Worm (Caenorhabditis elegans) whole organism, L4 larva: ENCODE data around the gene ugt-60.

Experiments
- F26F4.8 ChIP-seq: fragments of 200-800 bp; sonication (Bioruptor generic); conservative IDR thresholded peaks from 2 replicates; pipeline ENCODE4 v1.3.6; 2022; ENCODE audit warnings: missing genetic modification characterization, missing compliant biosample characterization
- F37D6.2 ChIP-seq: sonication (generic microtip); optimal IDR thresholded peaks from 2 replicates; lab custom pipeline; 2016; ENCODE audit warnings: mild to moderate bottlenecking, missing genetic modification characterization, missing compliant biosample characterization
- F49E8.2 ChIP-seq: sonication (generic microtip); optimal IDR thresholded peaks from 2 replicates; lab custom pipeline; 2016; ENCODE audit warnings: missing compliant biosample characterization, mild to moderate bottlenecking, missing genetic modification characterization, borderline replicate concordance
- T26A8.4 ChIP-seq: fragments of 200-800 bp; sonication (Bioruptor generic); IDR thresholded peaks from 2 replicates; pipeline ENCODE4 v1.3.6; 2022; ENCODE audit warnings: missing genetic modification characterization, missing compliant biosample characterization
- Y105C5A.15 ChIP-seq: fragments of 200-800 bp; sonication (Bioruptor generic); IDR thresholded peaks from 2 replicates; pipeline ENCODE4 v1.3.6; 2022; ENCODE audit warnings: missing genetic modification characterization, missing compliant biosample characterization
- Y48G9A.11 ChIP-seq: fragments of 200-800 bp; sonication (Bioruptor generic); IDR thresholded peaks from 2 replicates; pipeline ENCODE4 v1.3.6; 2022; ENCODE audit warnings: missing genetic modification reagents, missing genetic modification characterization, missing compliant biosample characterization
- Y5F2A.4 ChIP-seq: fragments of 200-800 bp; sonication (Bioruptor generic); optimal IDR thresholded peaks from 2 replicates; lab custom pipeline; 2018; ENCODE audit warnings: mild to moderate bottlenecking, missing genetic modification characterization, missing compliant biosample characterization
- Y75B8A.6 ChIP-seq: fragments of 200-800 bp; sonication (Bioruptor generic); IDR thresholded peaks from 2 replicates; pipeline ENCODE4 v1.3.6; 2022; ENCODE audit warnings: missing genetic modification reagents, missing genetic modification characterization, missing compliant biosample characterization
- ama-1 ChIP-seq: fragments of 150-350 bp; optimal IDR thresholded peaks from 2 replicates; lab custom pipeline; 2014; ENCODE audit warnings: inconsistent platforms, mixed read lengths
- arid-1 ChIP-seq: fragments of 200-800 bp; sonication (Bioruptor generic); conservative IDR thresholded peaks from 2 replicates; pipeline ENCODE4 v1.3.6; 2022; ENCODE audit warnings: missing genetic modification reagents, missing genetic modification characterization, missing compliant biosample characterization
- attf-4 ChIP-seq: sonication (generic microtip); optimal IDR thresholded peaks from 3 replicates; lab custom pipeline; 2017; ENCODE audit warnings: missing biosample characterization, missing genetic modification characterization
- ceh-28 ChIP-seq: fragments of 150-350 bp; optimal IDR thresholded peaks from 2 replicates; lab custom pipeline; 2014; ENCODE audit warnings: missing biosample characterization, missing genetic modification reagents, missing genetic modification characterization
- ceh-82 ChIP-seq: sonication (generic microtip); optimal IDR thresholded peaks from 2 replicates; lab custom pipeline; 2017; ENCODE audit warnings: missing biosample characterization, missing genetic modification characterization
- ctbp-1 ChIP-seq: fragments of 200-800 bp; sonication (Bioruptor generic); IDR thresholded peaks from 2 replicates; pipeline ENCODE4 v1.3.6; 2022; ENCODE audit warnings: missing genetic modification reagents, missing genetic modification characterization, missing compliant biosample characterization
- daf-8 ChIP-seq: fragments of 200-800 bp; sonication (Bioruptor generic); IDR thresholded peaks from 2 replicates; pipeline ENCODE4 v1.3.6; 2022; ENCODE audit warnings: missing genetic modification characterization, missing compliant biosample characterization
- dmd-6 ChIP-seq: fragments of 200-800 bp; sonication (Bioruptor generic); IDR thresholded peaks from 2 replicates; pipeline ENCODE4 v1.3.6; 2022; ENCODE audit warnings: missing genetic modification reagents, missing genetic modification characterization, missing compliant biosample characterization
- dmd-9 ChIP-seq: fragments of 200-800 bp; sonication (Bioruptor generic); IDR thresholded peaks from 2 replicates; pipeline ENCODE4 v1.3.6; 2022; ENCODE audit warnings: missing genetic modification reagents, missing genetic modification characterization, missing compliant biosample characterization
- dpl-1 ChIP-seq: fragments of 150-350 bp; optimal IDR thresholded peaks from 2 replicates; lab custom pipeline; 2014; ENCODE audit warnings: missing biosample characterization, missing genetic modification reagents, missing genetic modification characterization
- egl-27 ChIP-seq: sonication (generic microtip); optimal IDR thresholded peaks from 3 replicates; lab custom pipeline; 2017; ENCODE audit warnings: missing biosample characterization, missing genetic modification reagents, missing genetic modification characterization
- gei-8 ChIP-seq: fragments of 200-800 bp; sonication (Bioruptor generic); optimal IDR thresholded peaks from 2 replicates; lab custom pipeline; 2018; ENCODE audit warnings: mild to moderate bottlenecking, missing genetic modification characterization, missing compliant biosample characterization
- hmg-1.1 ChIP-seq: fragments of 200-800 bp; sonication (Bioruptor generic); IDR thresholded peaks from 2 replicates; pipeline ENCODE4 v1.3.6; 2022; ENCODE audit warnings: missing genetic modification reagents, missing genetic modification characterization, missing compliant biosample characterization
- lin-1 ChIP-seq: fragments of 200-800 bp; sonication (Bioruptor generic); IDR thresholded peaks from 2 replicates; pipeline ENCODE4 v1.3.6; 2022; ENCODE audit warnings: missing genetic modification reagents, missing genetic modification characterization, missing compliant biosample characterization
- lin-15B ChIP-seq: fragments of 150-350 bp; sonication (generic microtip); optimal IDR thresholded peaks from 3 replicates; lab custom pipeline; 2014; ENCODE audit warnings: missing biosample characterization, missing genetic modification characterization
- lin-29 ChIP-seq: fragments of 200-800 bp; sonication (Bioruptor generic); IDR thresholded peaks from 2 replicates; pipeline ENCODE4 v1.3.6; 2022; ENCODE audit warnings: missing genetic modification reagents, missing genetic modification characterization, missing compliant biosample characterization
- lin-38 ChIP-seq: fragments of 200-800 bp; sonication (Bioruptor generic); IDR thresholded peaks from 2 replicates; pipeline ENCODE4 v1.3.6; 2022; ENCODE audit warnings: missing genetic modification reagents, missing genetic modification characterization, missing compliant biosample characterization
- lin-39 ChIP-seq: fragments of 150-350 bp; optimal IDR thresholded peaks from 2 replicates; lab custom pipeline; 2014; ENCODE audit warnings: missing biosample characterization, missing genetic modification reagents, missing genetic modification characterization
- lir-3 ChIP-seq: sonication (generic microtip); optimal IDR thresholded peaks from 2 replicates; lab custom pipeline; 2016; ENCODE audit warnings: mild to moderate bottlenecking, missing genetic modification characterization, missing compliant biosample characterization
- lsy-2 ChIP-seq, 2 experiments: fragments of 150-350 bp in 1 of 2; sonication (generic microtip) in 1 of 2; optimal IDR thresholded peaks; 2 replicates each; lab custom pipeline; 2014 to 2017; ENCODE audit warnings: missing biosample characterization in 2 of 2, missing genetic modification characterization in 2 of 2
- madf-9 ChIP-seq: fragments of 200-800 bp; sonication (Bioruptor generic); conservative IDR thresholded peaks from 2 replicates; pipeline ENCODE4 v1.3.6; 2022; ENCODE audit warnings: missing genetic modification reagents, missing genetic modification characterization, missing compliant biosample characterization
- mdl-1 ChIP-seq, 2 experiments: fragments of 150-350 bp in 1 of 2; sonication (generic microtip) in 1 of 2; optimal IDR thresholded peaks; 2 replicates each; lab custom pipeline; 2014 to 2017; ENCODE audit warnings: missing biosample characterization in 2 of 2, missing genetic modification characterization in 2 of 2
- mep-1 ChIP-seq: fragments of 150-350 bp; sonication (generic microtip); optimal IDR thresholded peaks from 3 replicates; lab custom pipeline; 2014; ENCODE audit warnings: missing biosample characterization, missing genetic modification characterization
- nhr-10 ChIP-seq: fragments of 150-350 bp; optimal IDR thresholded peaks from 2 replicates; lab custom pipeline; 2014; ENCODE audit warnings: missing biosample characterization, missing genetic modification characterization
- nhr-11 ChIP-seq: fragments of 150-350 bp; optimal IDR thresholded peaks from 2 replicates; lab custom pipeline; 2014; ENCODE audit warnings: missing biosample characterization, missing genetic modification characterization
- nhr-237 ChIP-seq: sonication (generic microtip); optimal IDR thresholded peaks from 2 replicates; lab custom pipeline; 2017; ENCODE audit warnings: missing biosample characterization, missing genetic modification characterization
- nhr-25 ChIP-seq: sonication (generic microtip); optimal IDR thresholded peaks from 2 replicates; lab custom pipeline; 2017; ENCODE audit warnings: missing genetic modification characterization, mild to moderate bottlenecking, missing compliant biosample characterization, antibody characterized with exemption, moderate library complexity, borderline replicate concordance; ENCODE audit not compliant: insufficient read depth
- nhr-28 ChIP-seq: fragments of 150-350 bp; optimal IDR thresholded peaks from 2 replicates; lab custom pipeline; 2014; ENCODE audit warnings: missing biosample characterization, missing genetic modification characterization
- nhr-41 ChIP-seq: fragments of 200-800 bp; sonication (Bioruptor generic); IDR thresholded peaks from 2 replicates; pipeline ENCODE4 v1.3.6; 2022; ENCODE audit warnings: missing genetic modification reagents, missing genetic modification characterization, missing compliant biosample characterization
- nhr-42 ChIP-seq: fragments of 200-800 bp; sonication (Bioruptor generic); IDR thresholded peaks from 2 replicates; pipeline ENCODE4 v1.3.6; 2022; ENCODE audit warnings: missing genetic modification characterization, missing compliant biosample characterization
- nhr-6 ChIP-seq: fragments of 150-350 bp; optimal IDR thresholded peaks from 2 replicates; lab custom pipeline; 2014; ENCODE audit warnings: missing biosample characterization, missing genetic modification characterization
- pha-4 ChIP-seq, 2 experiments: fragments of 150-350 bp in 1 of 2; fragments of 200-800 bp in 1 of 2; sonication (Bioruptor generic) in 1 of 2; IDR thresholded peaks in 1 of 2; optimal IDR thresholded peaks in 1 of 2; 2 replicates each; pipeline versions ENCODE4 v1.3.6 to Lab custom; 2014 to 2022; ENCODE audit warnings: missing genetic modification characterization in 2 of 2, missing genetic modification reagents in 2 of 2, missing biosample characterization in 1 of 2, missing compliant biosample characterization in 1 of 2
- php-3 ChIP-seq: fragments of 200-800 bp; sonication (Bioruptor generic); IDR thresholded peaks from 2 replicates; pipeline ENCODE4 v1.3.6; 2022; ENCODE audit warnings: missing genetic modification reagents, missing genetic modification characterization, missing compliant biosample characterization
- sdz-12 ChIP-seq: fragments of 200-800 bp; sonication (Bioruptor generic); optimal IDR thresholded peaks from 2 replicates; lab custom pipeline; 2018; ENCODE audit warnings: mild to moderate bottlenecking, missing genetic modification characterization, missing compliant biosample characterization
- set-16 ChIP-seq: fragments of 200-800 bp; sonication (Bioruptor generic); IDR thresholded peaks from 2 replicates; pipeline ENCODE4 v1.3.6; 2022; ENCODE audit warnings: missing genetic modification reagents, missing genetic modification characterization, missing compliant biosample characterization
- snpc-4 ChIP-seq: fragments of 150-350 bp; optimal IDR thresholded peaks from 2 replicates; lab custom pipeline; 2014; ENCODE audit warnings: missing biosample characterization, missing genetic modification characterization
- spr-1 ChIP-seq: sonication (generic microtip); optimal IDR thresholded peaks from 2 replicates; lab custom pipeline; 2016; ENCODE audit warnings: mild to moderate bottlenecking, missing genetic modification characterization, missing compliant biosample characterization
- spr-3 ChIP-seq: fragments of 200-800 bp; sonication (Bioruptor generic); optimal IDR thresholded peaks from 2 replicates; lab custom pipeline; 2018; ENCODE audit warnings: mild to moderate bottlenecking, missing genetic modification characterization, missing compliant biosample characterization
- tag-97 ChIP-seq: fragments of 200-800 bp; sonication (Bioruptor generic); IDR thresholded peaks from 2 replicates; pipeline ENCODE4 v1.3.6; 2022; ENCODE audit warnings: missing genetic modification characterization, missing compliant biosample characterization
- tra-1 ChIP-seq: fragments of 200-800 bp; sonication (Bioruptor generic); IDR thresholded peaks from 2 replicates; pipeline ENCODE4 v1.3.6; 2022; ENCODE audit warnings: missing genetic modification reagents, missing genetic modification characterization, missing compliant biosample characterization
- unc-39 ChIP-seq: sonication (generic microtip); optimal IDR thresholded peaks from 2 replicates; lab custom pipeline; 2017; ENCODE audit warnings: missing biosample characterization, missing genetic modification characterization
- zfp-2 ChIP-seq: sonication (generic microtip); optimal IDR thresholded peaks from 2 replicates; lab custom pipeline; 2016; ENCODE audit warnings: mild to moderate bottlenecking, missing genetic modification characterization, missing compliant biosample characterization
- zip-2 ChIP-seq: fragments of 150-350 bp; optimal IDR thresholded peaks from 2 replicates; lab custom pipeline; 2014; ENCODE audit warnings: missing biosample characterization, missing genetic modification characterization

Gene ugt-60

ce11 chrIII:9629855-9630254, 49.0 kb downstream of the ugt-60 start, which contains the start of gene rpac-19 (continued):
- TF ChIP-seq arid-1 (GFP tag; lab: Robert Waterston, UW) = peak; percentile 58; the same call in 1 of the 2 replicates
- no peak for TF ChIP-seq ceh-82 (tag; lab: Kevin White, UChicago)
- TF ChIP-seq sdz-12 (GFP tag; lab: Kevin White, UChicago) = peak; percentile 64
- peak; percentile 37 for TF ChIP-seq zfp-2 (tag; lab: Kevin White, UChicago)
- peak; percentile 71 for TF ChIP-seq dpl-1 (GFP tag; lab: Kevin White, UChicago)
- TF ChIP-seq ctbp-1 = peak; percentile 67
- TF ChIP-seq mep-1 = peak; percentile 75
- TF ChIP-seq tag-97 (GFP tag; lab: Robert Waterston, UW) = no peak
- no peak for TF ChIP-seq dmd-9
- peak; percentile 38; the same call in 1 of the 2 replicates for TF ChIP-seq nhr-42
- TF ChIP-seq nhr-10 = peak; percentile 13
- TF ChIP-seq Y5F2A.4 (GFP tag; lab: Kevin White, UChicago) = no peak
- peak; percentile 80 for TF ChIP-seq spr-1
- peak; percentile 56 for TF ChIP-seq hmg-1.1 (GFP tag; lab: Robert Waterston, UW)
- 0 out of 2 replicates have a peak, but pooled peaks have one; percentile 65 for TF ChIP-seq lin-29
- no peak for TF ChIP-seq lin-39 (tag; lab: Kevin White, UChicago)
- TF ChIP-seq dmd-6 (GFP tag; lab: Robert Waterston, UW) = peak; percentile 60
- TF ChIP-seq nhr-6 (tag; lab: Kevin White, UChicago) = peak; percentile 81
- no peak for TF ChIP-seq nhr-11 (tag; lab: Kevin White, UChicago)
- no peak for TF ChIP-seq attf-4 (tag; lab: Kevin White, UChicago)
- TF ChIP-seq egl-27 = no peak
- peak; percentile 83 for TF ChIP-seq ama-1 (lab: Kevin White, UChicago)
- no peak for TF ChIP-seq lin-15B (tag; lab: Kevin White, UChicago)
- TF ChIP-seq gei-8 = no peak
- TF ChIP-seq lsy-2 (tag; optimal IDR thresholded peaks at IDR 0.05; lab: Kevin White, UChicago) = peak in 1 of 2 experiments; percentile 84
- no peak for TF ChIP-seq F26F4.8 (GFP tag; lab: Robert Waterston, UW)
- TF ChIP-seq nhr-25 (tag; lab: Kevin White, UChicago) = no peak
- peak; percentile 67; the same call in 1 of the 2 replicates for TF ChIP-seq php-3 (GFP tag; lab: Robert Waterston, UW)
- peak in 1 of 2 experiments; percentile 33 for TF ChIP-seq mdl-1 (tag; optimal IDR thresholded peaks at IDR 0.05; lab: Kevin White, UChicago)
- TF ChIP-seq lin-1 (GFP tag; lab: Robert Waterston, UW) = peak; percentile 31; the same call in 1 of the 2 replicates
- TF ChIP-seq spr-3 (GFP tag; lab: Kevin White, UChicago) = no peak
- TF ChIP-seq F49E8.2 (tag; lab: Kevin White, UChicago) = peak; percentile 70
- TF ChIP-seq set-16 (GFP tag; lab: Robert Waterston, UW) = no peak
- no peak for TF ChIP-seq unc-39
- TF ChIP-seq pha-4 (GFP tag; IDR thresholded peaks at IDR 0.05; lab: Robert Waterston, UW) = peak; percentile 81
- TF ChIP-seq pha-4 (tag; optimal IDR thresholded peaks at IDR 0.05; lab: Kevin White, UChicago) = no peak
- 0 out of 2 replicates have a peak, but pooled peaks have one; percentile 24 for TF ChIP-seq Y48G9A.11
- no peak for TF ChIP-seq Y75B8A.6 (GFP tag; lab: Robert Waterston, UW)
- peak; percentile 85 for TF ChIP-seq lin-38 (GFP tag; lab: Robert Waterston, UW)
- no peak; the same call in 1 of the 2 replicates for TF ChIP-seq nhr-41 (GFP tag; lab: Robert Waterston, UW)
- TF ChIP-seq daf-8 (GFP tag; lab: Robert Waterston, UW) = no peak
- TF ChIP-seq madf-9 (GFP tag; lab: Robert Waterston, UW) = no peak
- TF ChIP-seq Y105C5A.15 = 0 out of 2 replicates have a peak, but pooled peaks have one; percentile 56
- no peak for TF ChIP-seq tra-1
- peak; percentile 82 for TF ChIP-seq T26A8.4 (GFP tag; lab: Robert Waterston, UW)
- peak; percentile 54 for TF ChIP-seq zip-2 (tag; lab: Kevin White, UChicago)
- no peak for TF ChIP-seq nhr-237
- peak; percentile 20 for TF ChIP-seq nhr-28 (tag; lab: Kevin White, UChicago)
- no peak for TF ChIP-seq ceh-28 (tag; lab: Kevin White, UChicago)
- TF ChIP-seq lir-3 (tag; lab: Kevin White, UChicago) = no peak
- no peak for TF ChIP-seq snpc-4
- TF ChIP-seq F37D6.2 = peak; percentile 14
